Fruit fly (Drosophila melanogaster): ENCODE data around the gene CG2246.

Gene CG2246

dm6 chr3R:30616098-30616857, 15.0 kb upstream of the CG2246 start:
- TF ChIP-seq CG10321 (GFP tag; IDR thresholded peaks at IDR 0.05) (peak; percentile 66), CG9215 (GFP tag; IDR thresholded peaks at IDR 0.05) (no peak), Deaf1 (tag; optimal IDR thresholded peaks at IDR 0.05) (peak; percentile 79), CG1602 (GFP tag; optimal IDR thresholded peaks at IDR 0.05) (no peak), ewg (GFP tag; optimal IDR thresholded peaks at IDR 0.05) (peak; percentile 56), sr (GFP tag; IDR thresholded peaks at IDR 0.05) (peak; percentile 78; the same call in 2 of the 3 replicates), trem (tag; optimal IDR thresholded peaks at IDR 0.05) (no peak), zen2 (GFP tag; IDR thresholded peaks at IDR 0.05; ENCODE audit: partially characterized antibody) (no peak), vvl (GFP tag; IDR thresholded peaks at IDR 0.05) (no peak), maf-S (GFP tag; optimal IDR thresholded peaks at IDR 0.05) (no peak), Nf-YC (tag; optimal IDR thresholded peaks at IDR 0.05) (peak; percentile 97), Nf-YA (GFP tag; IDR thresholded peaks at IDR 0.05) (0 out of 2 replicates have a peak, but pooled peaks have one; percentile 17), CG9437 (GFP tag; optimal IDR thresholded peaks at IDR 0.05) (peak; percentile 27), Adf1 (GFP tag; IDR thresholded peaks at IDR 0.05) (peak; percentile 74), crol (GFP tag; IDR thresholded peaks at IDR 0.05) (peak; percentile 66), CG6272 (GFP tag; IDR thresholded peaks at IDR 0.05) (no peak), abd-A (tag; optimal IDR thresholded peaks at IDR 0.05) (peak; percentile 10), Sry-β (GFP tag; optimal IDR thresholded peaks at IDR 0.05) (no peak), CG6791 (GFP tag; IDR thresholded peaks at IDR 0.05; ENCODE audit: partially characterized antibody) (0 out of 3 replicates have a peak, but pooled peaks have one; percentile 12), gsb (GFP tag; IDR thresholded peaks at IDR 0.05) (no peak), cwo (GFP tag; optimal IDR thresholded peaks at IDR 0.05) (no peak), Nf-YB (GFP tag; optimal IDR thresholded peaks at IDR 0.05) (peak; percentile 95), CG17328 (GFP tag; IDR thresholded peaks at IDR 0.05) (no peak), E2f2 (GFP tag; IDR thresholded peaks at IDR 0.05) (no peak), Trl (optimal IDR thresholded peaks at IDR 0.05) (peak; percentile 8 to 24), Trl (GFP tag; optimal IDR thresholded peaks at IDR 0.05) (no peak), inv (GFP tag; IDR thresholded peaks at IDR 0.05; ENCODE audit: partially characterized antibody) (no peak), CG1832 (GFP tag; optimal IDR thresholded peaks at IDR 0.05) (peak; percentile 32), cg (GFP tag; optimal IDR thresholded peaks at IDR 0.05) (peak; percentile 72), CG3726 (GFP tag; IDR thresholded peaks at IDR 0.05) (no peak)

dm6 chr3R:30605889-30606288, 4.6 kb upstream of the CG2246 start, which contains the start of gene CG31016:
CG31016 (plus strand) TSS chr3R:30606189.
- no peak for TF ChIP-seq CG18262 (tag; optimal IDR thresholded peaks at IDR 0.05)
- TF ChIP-seq CG7839 (tag; optimal IDR thresholded peaks at IDR 0.05): no peak
- TF ChIP-seq pita (GFP tag; optimal IDR thresholded peaks at IDR 0.05): no peak
- TF ChIP-seq Tbp (GFP tag; optimal IDR thresholded peaks at IDR 0.05): no peak
- TF ChIP-seq CG3847 (GFP tag; IDR thresholded peaks at IDR 0.05): no peak
- TF ChIP-seq CG11723 (GFP tag; optimal IDR thresholded peaks at IDR 0.05): no peak
- TF ChIP-seq CHES-1-like (GFP tag; optimal IDR thresholded peaks at IDR 0.05): no peak
- TF ChIP-seq Vsx1 (GFP tag; optimal IDR thresholded peaks at IDR 0.05): no peak
- no peak for TF ChIP-seq B-H2 (GFP tag; optimal IDR thresholded peaks at IDR 0.05)
- TF ChIP-seq CG6689 (GFP tag; IDR thresholded peaks at IDR 0.05): no peak
- no peak for TF ChIP-seq CrebB (tag; optimal IDR thresholded peaks at IDR 0.05)
- TF ChIP-seq HmgZ (tag; optimal IDR thresholded peaks at IDR 0.05): no peak
- TF ChIP-seq Gug (GFP tag; IDR thresholded peaks at IDR 0.05): no peak

All from whole organism, embryonic.